Worm (Caenorhabditis elegans): ENCODE measurements around the gene C44H4.4.

DNA sequence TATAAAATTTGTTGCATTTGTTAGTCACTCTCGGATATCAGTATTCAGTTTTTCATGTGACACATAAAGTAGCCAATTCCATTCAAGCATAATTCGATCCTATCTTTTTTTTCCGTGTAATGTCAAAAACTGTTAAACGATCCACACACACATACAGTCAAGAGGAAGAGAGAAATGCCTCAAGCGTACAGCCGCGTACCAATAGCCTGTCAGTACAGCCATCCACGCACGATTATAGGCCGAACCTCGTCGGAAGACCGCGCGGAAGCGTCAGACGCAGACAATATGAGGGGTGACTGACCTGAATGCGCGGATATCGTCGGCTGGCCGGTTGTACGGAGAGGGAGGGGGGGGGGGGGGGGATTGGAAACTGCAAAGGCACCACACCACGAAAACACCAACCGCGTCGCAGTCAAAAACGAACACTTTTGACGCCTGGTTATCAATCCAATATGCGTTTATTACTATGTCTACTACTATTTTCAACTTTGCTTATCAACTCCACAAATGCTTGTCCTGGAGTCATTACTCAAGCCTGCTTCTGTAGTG is 11.2 kb downstream of the C44H4.4 start, which contains the start of gene let-4:
- TF ChIP-seq ama-1 (optimal IDR thresholded peaks at IDR 0.05) (no peak), egl-27 (tag; optimal IDR thresholded peaks at IDR 0.05) (no peak), aly-2 (tag; optimal IDR thresholded peaks at IDR 0.05) (no peak), ces-1 (GFP tag; optimal IDR thresholded peaks at IDR 0.05) (no peak), nhr-11 (tag; optimal IDR thresholded peaks at IDR 0.05) (no peak), sptf-1 (tag; optimal IDR thresholded peaks at IDR 0.05) (no peak), mdl-1 (tag; optimal IDR thresholded peaks at IDR 0.05) (no peak), lin-14 (GFP tag; optimal IDR thresholded peaks at IDR 0.05) (no peak), unc-62 (GFP tag; optimal IDR thresholded peaks at IDR 0.05) (no peak), skn-1 (tag; optimal IDR thresholded peaks at IDR 0.05) (no peak), tbx-2 (tag; optimal IDR thresholded peaks at IDR 0.05) (no peak)
